Worm (Caenorhabditis elegans) whole organism, midembryonic: ENCODE results near the gene Y55F3AM.21.
A peak's percentile ranks its signal among the peaks of the same experiment; 100 is the strongest.
"Not testable (repeated sequence)": the region's sequence is repeated elsewhere in the genome, so short reads cannot be mapped to it uniquely, and the experiment has no call there.

Source experiments
- T22C8.4 ChIP-seq: fragments of 200-800 bp; sonication (Bioruptor generic); IDR thresholded peaks from 2 replicates; pipeline ENCODE4 v1.3.6; 2022; ENCODE audit warnings: missing genetic modification characterization, missing compliant biosample characterization
- cog-1 ChIP-seq: sonication (generic microtip); optimal IDR thresholded peaks from 2 replicates; lab custom pipeline; 2016; ENCODE audit warnings: missing genetic modification characterization, missing compliant biosample characterization
- flt-1 ChIP-seq: fragments of 200-800 bp; sonication (Bioruptor generic); IDR thresholded peaks from 2 replicates; pipeline ENCODE4 v1.3.6; 2022; ENCODE audit warnings: missing genetic modification characterization, missing compliant biosample characterization
- klf-2 ChIP-seq: fragments of 200-800 bp; sonication (Bioruptor generic); conservative IDR thresholded peaks from 2 replicates; pipeline ENCODE4 v1.3.6; 2022; ENCODE audit warnings: missing genetic modification reagents, missing genetic modification characterization, missing compliant biosample characterization
- med-1 ChIP-seq: sonication (generic microtip); optimal IDR thresholded peaks from 2 replicates; lab custom pipeline; 2017; ENCODE audit warnings: missing genetic modification characterization, mild to moderate bottlenecking, missing compliant biosample characterization, antibody characterized with exemption, missing genetic modification reagents; ENCODE audit not compliant: insufficient read depth
- ref-1 ChIP-seq: fragments of 200-800 bp; sonication (Bioruptor generic); conservative IDR thresholded peaks from 2 replicates; pipeline ENCODE4 v1.3.6; 2022; ENCODE audit warnings: missing genetic modification reagents, missing genetic modification characterization, missing compliant biosample characterization
- tab-1 ChIP-seq: fragments of 200-800 bp; sonication (Bioruptor generic); IDR thresholded peaks from 2 replicates; pipeline ENCODE4 v1.3.6; 2022; ENCODE audit warnings: missing genetic modification characterization, missing compliant biosample characterization
- ztf-23 ChIP-seq: fragments of 200-800 bp; sonication (Bioruptor generic); IDR thresholded peaks from 2 replicates; pipeline ENCODE4 v1.3.6; 2022; ENCODE audit warnings: missing genetic modification reagents, missing genetic modification characterization, missing compliant biosample characterization
- ztf-29 ChIP-seq: fragments of 200-800 bp; sonication (Bioruptor generic); IDR thresholded peaks from 2 replicates; pipeline ENCODE4 v1.3.6; 2022; ENCODE audit warnings: missing genetic modification reagents, missing genetic modification characterization, missing compliant biosample characterization

Y55F3AM.21 gene

ce11 chrIV:1051636-1052133 lies at the start of gene Y55F3AM.21:
Gene Y55F3AM.21, minus strand, starts transcription at chrIV:1051686.
- not testable (repeated sequence) for TF ChIP-seq flt-1; T22C8.4 (GFP tag; lab: Robert Waterston, UW); klf-2

- TF ChIP-seq ref-1 (GFP tag; lab: Robert Waterston, UW), result no peak
- TF ChIP-seq ztf-23 (GFP tag; lab: Robert Waterston, UW), result no peak
- TF ChIP-seq med-1 (GFP tag; lab: Kevin White, UChicago), result no peak
- no peak for TF ChIP-seq cog-1 (tag; lab: Kevin White, UChicago)
- no peak for TF ChIP-seq klf-2
- no peak for TF ChIP-seq tab-1 (GFP tag; lab: Robert Waterston, UW)
- TF ChIP-seq flt-1, result no peak
- TF ChIP-seq ztf-29 (GFP tag; lab: Robert Waterston, UW), result no peak
These were observed 45.7 kb upstream of the Y55F3AM.21 start, which contains the start of gene cox-18 for ce11 chrIV:1097153-1097552. Gene cox-18, plus strand, starts transcription at chrIV:1097453.

ce11 chrIV:1096154-1096553 lies 44.7 kb upstream of the Y55F3AM.21 start:
- no peak for TF ChIP-seq ztf-29 (GFP tag; lab: Robert Waterston, UW)
- no peak for TF ChIP-seq klf-2
- TF ChIP-seq tab-1 (GFP tag; lab: Robert Waterston, UW), result no peak
- TF ChIP-seq ztf-23 (GFP tag; lab: Robert Waterston, UW), result no peak
- no peak for TF ChIP-seq flt-1
- TF ChIP-seq ref-1 (GFP tag; lab: Robert Waterston, UW), result no peak
- no peak for TF ChIP-seq cog-1 (tag; lab: Kevin White, UChicago)
- TF ChIP-seq T22C8.4 (GFP tag; lab: Robert Waterston, UW), result no peak
- no peak for TF ChIP-seq med-1 (GFP tag; lab: Kevin White, UChicago)

- TF ChIP-seq ztf-29 (GFP tag; lab: Robert Waterston, UW) (no peak), ztf-23 (GFP tag; lab: Robert Waterston, UW) (peak; percentile 92), med-1 (GFP tag; lab: Kevin White, UChicago) (no peak), cog-1 (tag; lab: Kevin White, UChicago) (peak; percentile 88), T22C8.4 (GFP tag; lab: Robert Waterston, UW) (peak; percentile 55; the same call in 1 of the 2 replicates), flt-1 (peak; percentile 81), tab-1 (GFP tag; lab: Robert Waterston, UW) (no peak), ref-1 (GFP tag; lab: Robert Waterston, UW) (no peak), klf-2 (peak; percentile 52; the same call in 1 of the 2 replicates)
These were observed 42.5 kb upstream of the Y55F3AM.21 start, which contains the start of the genes cct-8 and Y55F3AR.2 for ce11 chrIV:1093870-1094564. Gene cct-8, minus strand, starts transcription at chrIV:1093920. Gene Y55F3AR.2, plus strand, starts transcription at chrIV:1094541.

ce11 chrIV:1086913-1087312 lies 35.4 kb upstream of the Y55F3AM.21 start, which contains the start of gene csn-4:
Gene csn-4, minus strand, starts transcription at chrIV:1087013.
- no peak for TF ChIP-seq med-1 (GFP tag; lab: Kevin White, UChicago)
- no peak for TF ChIP-seq cog-1 (tag; lab: Kevin White, UChicago)
- TF ChIP-seq ref-1 (GFP tag; lab: Robert Waterston, UW), result no peak
- TF ChIP-seq tab-1 (GFP tag; lab: Robert Waterston, UW), result no peak
- no peak for TF ChIP-seq ztf-29 (GFP tag; lab: Robert Waterston, UW)
- TF ChIP-seq flt-1, result no peak
- no peak for TF ChIP-seq ztf-23 (GFP tag; lab: Robert Waterston, UW)
- no peak for TF ChIP-seq T22C8.4 (GFP tag; lab: Robert Waterston, UW)
- no peak for TF ChIP-seq klf-2

DNA sequence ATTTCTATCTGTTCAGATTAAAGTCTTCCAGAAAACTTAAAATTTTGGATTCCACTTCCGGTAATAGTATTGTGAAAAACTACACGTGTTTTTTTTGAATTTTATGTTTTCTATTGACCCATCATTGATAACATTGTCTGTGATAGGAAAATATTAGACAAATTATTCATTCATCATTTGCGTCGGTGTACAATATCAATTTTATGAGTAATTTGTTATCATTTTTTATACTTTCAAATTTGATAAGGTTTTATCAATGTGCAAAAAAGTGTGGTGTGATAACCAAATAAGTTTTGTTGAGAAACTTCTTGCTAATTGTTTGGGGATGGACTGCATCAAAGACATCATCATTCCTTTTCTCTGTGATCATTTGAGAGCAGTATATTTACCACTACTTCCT lies 24.0 kb upstream of the Y55F3AM.21 start:
- TF ChIP-seq med-1 (GFP tag; lab: Kevin White, UChicago) (no peak), ztf-23 (GFP tag; lab: Robert Waterston, UW) (no peak), cog-1 (tag; lab: Kevin White, UChicago) (no peak), flt-1 (no peak), T22C8.4 (GFP tag; lab: Robert Waterston, UW) (no peak), ref-1 (GFP tag; lab: Robert Waterston, UW) (no peak), ztf-29 (GFP tag; lab: Robert Waterston, UW) (no peak), tab-1 (GFP tag; lab: Robert Waterston, UW) (no peak), klf-2 (no peak)

DNA sequence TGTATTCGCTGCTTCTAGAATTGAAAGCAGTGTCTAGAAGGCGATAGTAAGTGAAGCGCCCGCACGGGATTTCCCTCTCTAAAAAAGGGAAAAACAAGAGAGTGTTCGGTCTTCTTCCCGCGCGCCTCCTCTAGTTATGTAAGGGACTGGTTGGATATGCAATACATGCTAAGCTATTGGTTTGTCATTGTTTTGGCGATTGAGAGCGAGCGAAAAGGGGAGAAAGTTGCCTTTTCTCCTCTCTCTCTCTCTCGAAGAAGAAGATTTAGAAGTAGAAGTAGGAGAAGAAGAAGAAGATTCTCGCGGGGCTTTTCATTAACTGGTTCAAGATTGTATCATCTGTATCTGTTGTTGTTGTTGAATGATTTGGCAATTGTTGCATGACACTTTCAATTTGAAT lies 22.6 kb upstream of the Y55F3AM.21 start:
- no peak for TF ChIP-seq ztf-23 (GFP tag; lab: Robert Waterston, UW)
- no peak for TF ChIP-seq klf-2
- TF ChIP-seq tab-1 (GFP tag; lab: Robert Waterston, UW), result no peak
- TF ChIP-seq flt-1, result no peak
- TF ChIP-seq ref-1 (GFP tag; lab: Robert Waterston, UW), result no peak
- TF ChIP-seq med-1 (GFP tag; lab: Kevin White, UChicago), result no peak
- no peak for TF ChIP-seq T22C8.4 (GFP tag; lab: Robert Waterston, UW)
- no peak for TF ChIP-seq ztf-29 (GFP tag; lab: Robert Waterston, UW)
- no peak for TF ChIP-seq cog-1 (tag; lab: Kevin White, UChicago)

- no peak for TF ChIP-seq cog-1 (tag; lab: Kevin White, UChicago)
- TF ChIP-seq tab-1 (GFP tag; lab: Robert Waterston, UW), result no peak
- TF ChIP-seq ref-1 (GFP tag; lab: Robert Waterston, UW), result no peak
- no peak for TF ChIP-seq T22C8.4 (GFP tag; lab: Robert Waterston, UW)
- TF ChIP-seq med-1 (GFP tag; lab: Kevin White, UChicago), result no peak
- TF ChIP-seq ztf-23 (GFP tag; lab: Robert Waterston, UW), result no peak
- no peak for TF ChIP-seq flt-1
- no peak for TF ChIP-seq klf-2
- TF ChIP-seq ztf-29 (GFP tag; lab: Robert Waterston, UW), result no peak
These were observed 18.9 kb upstream of the Y55F3AM.21 start for ce11 chrIV:1070383-1070782.

ce11 chrIV:1068730-1069244 lies 17.3 kb upstream of the Y55F3AM.21 start:
- no peak for TF ChIP-seq cog-1 (tag; lab: Kevin White, UChicago)
- no peak for TF ChIP-seq med-1 (GFP tag; lab: Kevin White, UChicago)
- no peak for TF ChIP-seq flt-1
- no peak for TF ChIP-seq tab-1 (GFP tag; lab: Robert Waterston, UW)
- TF ChIP-seq ref-1 (GFP tag; lab: Robert Waterston, UW), result no peak
- no peak for TF ChIP-seq T22C8.4 (GFP tag; lab: Robert Waterston, UW)
- TF ChIP-seq ztf-29 (GFP tag; lab: Robert Waterston, UW), result no peak
- no peak for TF ChIP-seq klf-2
- no peak for TF ChIP-seq ztf-23 (GFP tag; lab: Robert Waterston, UW)
